Worm (Caenorhabditis elegans) whole organism, early embryonic: Measurements from ENCODE around the gene C48B4.3.

Source experiments
- B0310.2 ChIP-seq: sonication (generic microtip); optimal IDR thresholded peaks from 2 replicates; lab custom pipeline; 2016; ENCODE audit warnings: mild to moderate bottlenecking, missing genetic modification characterization, missing compliant biosample characterization
- F13C5.2 ChIP-seq: sonication (generic microtip); optimal IDR thresholded peaks from 2 replicates; lab custom pipeline; 2017; ENCODE audit warnings: mild to moderate bottlenecking, missing genetic modification characterization, inconsistent platforms, missing compliant biosample characterization
- aly-1 ChIP-seq: sonication (generic microtip); optimal IDR thresholded peaks from 2 replicates; lab custom pipeline; 2016; ENCODE audit warnings: missing genetic modification characterization, missing compliant biosample characterization
- ama-1 ChIP-seq: fragments of 150-350 bp; optimal IDR thresholded peaks from 2 replicates; lab custom pipeline; 2014
- ceh-13 ChIP-seq: fragments of 200-800 bp; sonication (Bioruptor generic); optimal IDR thresholded peaks from 2 replicates; lab custom pipeline; 2018; ENCODE audit warnings: mild to moderate bottlenecking, missing genetic modification characterization, missing compliant biosample characterization
- ceh-36 ChIP-seq: sonication (generic microtip); optimal IDR thresholded peaks from 2 replicates; lab custom pipeline; 2016; ENCODE audit warnings: missing genetic modification characterization, inconsistent platforms, missing compliant biosample characterization
- ets-7 ChIP-seq: sonication (generic microtip); optimal IDR thresholded peaks from 2 replicates; lab custom pipeline; 2016; ENCODE audit warnings: missing genotype, missing genetic modification characterization, missing compliant biosample characterization
- flt-1 ChIP-seq: fragments of 200-800 bp; sonication (Bioruptor generic); IDR thresholded peaks from 2 replicates; pipeline ENCODE4 v1.3.6; 2022; ENCODE audit warnings: missing genetic modification characterization, missing compliant biosample characterization
- hmbx-1 ChIP-seq: sonication (generic microtip); optimal IDR thresholded peaks from 2 replicates; lab custom pipeline; 2016; ENCODE audit warnings: mild to moderate bottlenecking, missing genetic modification characterization, missing compliant biosample characterization
- hmg-4 ChIP-seq: fragments of 200-800 bp; sonication (Bioruptor generic); optimal IDR thresholded peaks from 2 replicates; lab custom pipeline; 2018; ENCODE audit warnings: mild to moderate bottlenecking, missing genetic modification characterization, missing compliant biosample characterization
- hnd-1 ChIP-seq: sonication (generic microtip); optimal IDR thresholded peaks from 2 replicates; lab custom pipeline; 2016; ENCODE audit warnings: missing genetic modification characterization, missing compliant biosample characterization
- pes-1 ChIP-seq: fragments of 200-800 bp; sonication (Bioruptor generic); IDR thresholded peaks from 2 replicates; pipeline ENCODE4 v1.3.6; 2022; ENCODE audit warnings: missing genetic modification reagents, missing genetic modification characterization, missing compliant biosample characterization
- scrt-1 ChIP-seq: fragments of 200-800 bp; sonication (Bioruptor generic); IDR thresholded peaks from 2 replicates; pipeline ENCODE4 v1.3.6; 2022; ENCODE audit warnings: missing genetic modification characterization, missing compliant biosample characterization
- sea-1 ChIP-seq: fragments of 200-800 bp; sonication (Bioruptor generic); conservative IDR thresholded peaks from 2 replicates; pipeline ENCODE4 v1.3.6; 2022; ENCODE audit warnings: missing genetic modification characterization, missing compliant biosample characterization
- tbx-11 ChIP-seq: fragments of 200-800 bp; sonication (Bioruptor generic); IDR thresholded peaks from 2 replicates; pipeline ENCODE4 v1.3.6; 2022; ENCODE audit warnings: missing genetic modification characterization, missing compliant biosample characterization
- tbx-37 ChIP-seq: fragments of 200-800 bp; sonication (Bioruptor generic); conservative IDR thresholded peaks from 2 replicates; pipeline ENCODE4 v1.3.6; 2022; ENCODE audit warnings: missing genetic modification reagents, missing genetic modification characterization, missing compliant biosample characterization
- tra-4 ChIP-seq: sonication (generic microtip); optimal IDR thresholded peaks from 2 replicates; lab custom pipeline; 2017; ENCODE audit warnings: missing genetic modification characterization, missing compliant biosample characterization

C48B4.3 gene

ce11 chrIII:9544820-9545219 is 37.4 kb downstream of the C48B4.3 start, which contains the start of gene ZK1098.12:
Gene ZK1098.12, plus strand, starts transcription at chrIII:9545120.
- TF ChIP-seq ets-7 (tag; lab: Kevin White, UChicago), result no peak
- TF ChIP-seq F13C5.2 (tag; lab: Kevin White, UChicago), result no peak
- no peak for TF ChIP-seq hmg-4 (GFP tag; lab: Kevin White, UChicago)

ce11 chrIII:9544125-9544524 is 38.1 kb downstream of the C48B4.3 start, which contains the start of gene ZK1098.9:
Gene ZK1098.9, plus strand, starts transcription at chrIII:9544425.
- TF ChIP-seq F13C5.2 (tag; lab: Kevin White, UChicago), result no peak

ce11 chrIII:9542816-9543215 is 39.4 kb downstream of the C48B4.3 start, which contains the start of gene eif-2Balpha:
Gene eif-2Balpha, plus strand, starts transcription at chrIII:9543119.
- TF ChIP-seq F13C5.2 (tag; lab: Kevin White, UChicago) (no peak), ceh-13 (GFP tag; lab: Kevin White, UChicago) (no peak), tbx-37 (GFP tag; lab: Robert Waterston, UW) (no peak), tra-4 (tag; lab: Kevin White, UChicago) (no peak), pes-1 (GFP tag; lab: Robert Waterston, UW) (no peak), aly-1 (tag; lab: Kevin White, UChicago) (no peak), sea-1 (no peak), ceh-36 (no peak), ets-7 (tag; lab: Kevin White, UChicago) (no peak), ama-1 (lab: Kevin White, UChicago) (no peak), scrt-1 (GFP tag; lab: Robert Waterston, UW) (no peak), hnd-1 (no peak), tbx-11 (no peak), hmbx-1 (tag; lab: Kevin White, UChicago) (no peak)

ce11 chrIII:9542280-9542679 is 39.9 kb downstream of the C48B4.3 start, which contains the start of gene mut-7:
Gene mut-7, minus strand, starts transcription at chrIII:9542380.
- TF ChIP-seq pes-1 (GFP tag; lab: Robert Waterston, UW), result no peak
- no peak for TF ChIP-seq sea-1
- no peak for TF ChIP-seq B0310.2 (tag; lab: Kevin White, UChicago)
- no peak for TF ChIP-seq hmbx-1 (tag; lab: Kevin White, UChicago)
- no peak for TF ChIP-seq F13C5.2 (tag; lab: Kevin White, UChicago)
- TF ChIP-seq hnd-1, result no peak
- TF ChIP-seq scrt-1 (GFP tag; lab: Robert Waterston, UW), result no peak
- TF ChIP-seq ceh-36, result no peak
- no peak for TF ChIP-seq tbx-37 (GFP tag; lab: Robert Waterston, UW)
- TF ChIP-seq ets-7 (tag; lab: Kevin White, UChicago), result no peak
- TF ChIP-seq aly-1 (tag; lab: Kevin White, UChicago), result no peak
- no peak for TF ChIP-seq hmg-4 (GFP tag; lab: Kevin White, UChicago)

- TF ChIP-seq ceh-13 (GFP tag; lab: Kevin White, UChicago), result no peak
- TF ChIP-seq aly-1 (tag; lab: Kevin White, UChicago), result no peak
- no peak for TF ChIP-seq ets-7 (tag; lab: Kevin White, UChicago)
- TF ChIP-seq tbx-11, result no peak
- TF ChIP-seq tra-4 (tag; lab: Kevin White, UChicago), result no peak
- TF ChIP-seq B0310.2 (tag; lab: Kevin White, UChicago), result no peak
- no peak for TF ChIP-seq hmbx-1 (tag; lab: Kevin White, UChicago)
- TF ChIP-seq flt-1 (GFP tag; lab: Robert Waterston, UW), result no peak
- no peak for TF ChIP-seq tbx-37 (GFP tag; lab: Robert Waterston, UW)
- no peak for TF ChIP-seq ama-1 (lab: Kevin White, UChicago)
- no peak for TF ChIP-seq hmg-4 (GFP tag; lab: Kevin White, UChicago)
- TF ChIP-seq sea-1, result no peak
- no peak for TF ChIP-seq scrt-1 (GFP tag; lab: Robert Waterston, UW)
- TF ChIP-seq ceh-36, result no peak
- no peak for TF ChIP-seq pes-1 (GFP tag; lab: Robert Waterston, UW)
- TF ChIP-seq hnd-1, result no peak
- no peak for TF ChIP-seq F13C5.2 (tag; lab: Kevin White, UChicago)
Measured at ce11 chrIII:9538655-9539155, 43.5 kb downstream of the C48B4.3 start, which contains the start of gene ZK1098.3. Gene ZK1098.3, minus strand, starts transcription at chrIII:9538705.
